Fruit fly (Drosophila melanogaster) whole organism, pupa: ENCODE measurements around the gene w-cup.
A peak's percentile ranks its signal among the peaks of the same experiment; 100 is the strongest.

Experiments used
- CG10348 ChIP-seq: fragments of 200-800 bp; sonication (Bioruptor generic); IDR thresholded peaks from 2 replicates; pipeline ENCODE4 v1.3.6; 2022; ENCODE audit warnings: missing biosample characterization, missing genetic modification characterization
- CG12605 ChIP-seq: fragments of 200-800 bp; sonication (Bioruptor generic); IDR thresholded peaks from 2 replicates; pipeline ENCODE4 v1.3.6; 2022; ENCODE audit warnings: missing biosample characterization, missing genetic modification characterization
- CG13204 ChIP-seq: fragments of 200-800 bp; sonication (Bioruptor generic); optimal IDR thresholded peaks from 2 replicates; lab custom pipeline; 2018; ENCODE audit warnings: missing biosample characterization, mild to moderate bottlenecking, missing genetic modification characterization, moderate library complexity
- CG14655 ChIP-seq: fragments of 200-800 bp; sonication (Bioruptor generic); optimal IDR thresholded peaks from 3 replicates; lab custom pipeline; 2017; ENCODE audit warnings: mild to moderate bottlenecking, missing biosample characterization, missing genetic modification reagents, missing genetic modification characterization
- CG15710 ChIP-seq: fragments of 200-800 bp; sonication (Bioruptor generic); optimal IDR thresholded peaks from 2 replicates; lab custom pipeline; 2018; ENCODE audit warnings: missing biosample characterization, mild to moderate bottlenecking, missing genetic modification characterization, moderate library complexity
- CG17806 ChIP-seq: fragments of 200-800 bp; sonication (Bioruptor generic); optimal IDR thresholded peaks from 2 replicates; lab custom pipeline; 2018; ENCODE audit warnings: missing biosample characterization, mild to moderate bottlenecking, missing genetic modification characterization, moderate library complexity
- CG32121 ChIP-seq: fragments of 200-800 bp; sonication (Bioruptor generic); IDR thresholded peaks from 2 replicates; pipeline ENCODE4 v1.3.6; 2022; ENCODE audit warnings: missing biosample characterization, missing genetic modification characterization
- CG34367 ChIP-seq: fragments of 200-800 bp; sonication (Bioruptor generic); optimal IDR thresholded peaks from 2 replicates; lab custom pipeline; 2018; ENCODE audit warnings: missing biosample characterization, mild to moderate bottlenecking, missing genetic modification characterization
- CG4496 ChIP-seq: fragments of 200-800 bp; sonication (Bioruptor generic); IDR thresholded peaks from 3 replicates; pipeline ENCODE4 v1.3.6; 2022; ENCODE audit warnings: missing biosample characterization, missing genetic modification characterization
- CG8159 ChIP-seq: fragments of 200-800 bp; sonication (Bioruptor generic); optimal IDR thresholded peaks from 3 replicates; lab custom pipeline; 2018; ENCODE audit warnings: missing biosample characterization, mild to moderate bottlenecking, missing genetic modification characterization, moderate library complexity
- CG8301 ChIP-seq: fragments of 200-800 bp; sonication (Bioruptor generic); optimal IDR thresholded peaks from 2 replicates; lab custom pipeline; 2018; ENCODE audit warnings: missing biosample characterization, mild to moderate bottlenecking, missing genetic modification characterization
- CG9948 ChIP-seq: fragments of 200-800 bp; sonication (Bioruptor generic); optimal IDR thresholded peaks from 2 replicates; lab custom pipeline; 2018; ENCODE audit warnings: missing biosample characterization, mild to moderate bottlenecking, missing genetic modification characterization, moderate library complexity
- D1 ChIP-seq: fragments of 200-800 bp; sonication (Bioruptor generic); optimal IDR thresholded peaks from 2 replicates; lab custom pipeline; 2018; ENCODE audit warnings: missing biosample characterization, mild to moderate bottlenecking, missing genetic modification characterization, moderate library complexity
- EcR ChIP-seq: fragments of 200-800 bp; sonication (Bioruptor generic); optimal IDR thresholded peaks from 3 replicates; lab custom pipeline; 2019; ENCODE audit warnings: missing biosample characterization, missing genetic modification characterization, mild to moderate bottlenecking, moderate library complexity, missing genetic modification reagents
- Ets98B ChIP-seq: fragments of 200-800 bp; sonication (Bioruptor generic); IDR thresholded peaks from 2 replicates; pipeline ENCODE4 v1.3.6; 2022; ENCODE audit warnings: missing biosample characterization, missing genetic modification characterization
- Pif1A ChIP-seq: fragments of 200-800 bp; sonication (Bioruptor generic); optimal IDR thresholded peaks from 3 replicates; lab custom pipeline; 2016; ENCODE audit warnings: missing biosample characterization, missing genetic modification characterization
- Pif1B ChIP-seq: fragments of 200-800 bp; sonication (Bioruptor generic); optimal IDR thresholded peaks from 3 replicates; lab custom pipeline; 2016; ENCODE audit warnings: missing biosample characterization, missing genetic modification characterization
- Snoo ChIP-seq: fragments of 200-800 bp; sonication (Bioruptor generic); optimal IDR thresholded peaks from 3 replicates; lab custom pipeline; 2017; ENCODE audit warnings: missing biosample characterization, mild to moderate bottlenecking, missing genetic modification characterization, inconsistent platforms
- fd96Ca ChIP-seq: fragments of 200-800 bp; sonication (Bioruptor generic); IDR thresholded peaks from 3 replicates; pipeline ENCODE4 v1.3.6; 2022; ENCODE audit warnings: missing biosample characterization, missing genetic modification characterization
- gl ChIP-seq: fragments of 200-800 bp; sonication (Bioruptor generic); optimal IDR thresholded peaks from 2 replicates; lab custom pipeline; 2018; ENCODE audit warnings: missing biosample characterization, mild to moderate bottlenecking, missing genetic modification characterization
- rn ChIP-seq: fragments of 200-800 bp; sonication (Bioruptor generic); IDR thresholded peaks from 2 replicates; pipeline ENCODE4 v1.3.6; 2022; ENCODE audit warnings: missing biosample characterization, missing genetic modification characterization

The w-cup gene

DNA sequence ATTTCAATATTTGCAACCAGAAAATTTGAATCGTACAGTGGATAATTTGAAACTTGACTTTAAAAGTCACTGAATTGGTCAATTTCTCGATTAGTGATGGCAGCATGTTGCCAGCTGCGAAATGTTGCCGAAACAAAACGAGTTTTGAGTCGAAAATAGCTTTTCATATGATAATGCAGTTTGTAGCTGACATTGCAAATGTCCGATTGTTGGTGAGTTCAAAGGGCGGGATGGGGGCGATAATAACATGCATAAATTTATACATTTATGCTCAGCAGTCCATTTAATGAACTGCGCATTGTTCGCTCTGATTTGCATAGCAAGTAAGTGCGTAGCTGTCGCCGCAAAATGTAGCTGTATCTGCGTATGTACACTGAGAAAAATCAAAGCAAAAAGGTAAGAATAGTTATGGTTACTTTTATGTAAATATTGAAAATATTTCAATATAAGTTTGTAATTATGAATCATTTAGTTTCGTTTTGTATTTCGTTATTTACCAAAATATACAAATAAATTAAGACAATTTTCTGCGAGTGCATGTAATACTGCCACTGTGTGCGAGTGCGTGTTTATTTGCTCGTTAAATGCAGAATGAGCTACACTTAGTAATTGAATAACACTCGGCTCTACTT, 50.5 kb downstream of the w-cup start, which contains the start of gene Lip4:
Lip4 (plus strand) TSS at position 620 of the 632 bp plus-strand sequence.
- TF ChIP-seq Pif1A (GFP tag; lab: Kevin White, UChicago), result peak; percentile 39
- TF ChIP-seq CG17806 (tag; lab: Kevin White, UChicago), result peak; percentile 71
- no peak; the same call in 1 of the 2 replicates for TF ChIP-seq CG12605 (GFP tag; lab: Robert Waterston, UW)
- peak; percentile 50 for TF ChIP-seq Pif1B (GFP tag; lab: Kevin White, UChicago)
- TF ChIP-seq CG10348 (GFP tag; lab: Robert Waterston, UW), result no peak
- peak; percentile 82; the same call in 1 of the 2 replicates for TF ChIP-seq CG32121
- peak; percentile 63 for TF ChIP-seq CG8301 (tag; lab: Kevin White, UChicago)
- no peak; the same call in 2 of the 3 replicates for TF ChIP-seq fd96Ca (GFP tag; lab: Robert Waterston, UW)
- TF ChIP-seq CG15710 (tag; lab: Kevin White, UChicago), result peak; percentile 75
- TF ChIP-seq CG8159 (tag; lab: Kevin White, UChicago), result peak; percentile 78
- peak; percentile 69 for TF ChIP-seq CG14655 (GFP tag; lab: Kevin White, UChicago)
- peak; percentile 69 for TF ChIP-seq CG9948 (tag; lab: Kevin White, UChicago)
- peak; percentile 42 for TF ChIP-seq Snoo (tag; lab: Kevin White, UChicago)
- TF ChIP-seq gl, result peak; percentile 58
- TF ChIP-seq rn (GFP tag; lab: Robert Waterston, UW), result 0 out of 2 replicates have a peak, but pooled peaks have one; percentile 32
- no peak for TF ChIP-seq D1 (tag; lab: Kevin White, UChicago)
- no peak for TF ChIP-seq CG13204 (GFP tag; lab: Kevin White, UChicago)
- peak; percentile 61 for TF ChIP-seq CG34367 (tag; lab: Kevin White, UChicago)
- no peak; the same call in 1 of the 2 replicates for TF ChIP-seq Ets98B (GFP tag; lab: Robert Waterston, UW)
- no peak; the same call in 1 of the 3 replicates for TF ChIP-seq CG4496 (GFP tag; lab: Robert Waterston, UW)
- no peak for TF ChIP-seq EcR (GFP tag; lab: Kevin White, UChicago)
